Fruit fly (Drosophila melanogaster): ENCODE data around the gene nudE.

DNA sequence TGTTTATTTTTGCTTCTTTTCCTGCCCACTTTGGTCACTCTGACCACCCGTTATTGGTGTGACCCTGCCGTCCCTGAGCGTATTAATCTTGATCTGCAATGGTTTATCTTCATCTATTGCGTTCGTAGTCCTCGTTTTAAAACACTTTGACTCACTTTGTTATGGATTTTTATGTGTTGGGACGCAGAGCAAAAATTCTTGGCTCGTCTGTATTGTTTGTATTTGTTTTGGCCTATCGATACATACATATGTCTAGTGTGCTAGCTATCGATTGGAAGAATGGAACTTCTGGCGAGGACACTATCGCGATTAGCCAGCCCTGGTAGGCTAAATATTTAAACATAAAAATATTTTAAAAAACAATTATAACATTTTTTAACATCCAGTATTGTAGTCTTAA lies 39.4 kb upstream of the nudE start, which contains the start of gene CG10809:
- TF ChIP-seq CG8478 (optimal IDR thresholded peaks at IDR 0.05) (no peak), usp (GFP tag; optimal IDR thresholded peaks at IDR 0.05) (no peak), EcR (GFP tag; optimal IDR thresholded peaks at IDR 0.05) (no peak), Dll (optimal IDR thresholded peaks at IDR 0.05) (no peak)

Measured in whole organism.